Fruit fly (Drosophila melanogaster) whole organism, pupa: ENCODE data around the gene CG3529.

ENCODE experiments used
- CG13204 ChIP-seq: fragments of 200-800 bp; sonication (Bioruptor generic); optimal IDR thresholded peaks from 2 replicates; lab custom pipeline; 2018; ENCODE audit warnings: missing biosample characterization, mild to moderate bottlenecking, missing genetic modification characterization, moderate library complexity
- CG17806 ChIP-seq: fragments of 200-800 bp; sonication (Bioruptor generic); optimal IDR thresholded peaks from 2 replicates; lab custom pipeline; 2018; ENCODE audit warnings: missing biosample characterization, mild to moderate bottlenecking, missing genetic modification characterization, moderate library complexity
- CG8301 ChIP-seq: fragments of 200-800 bp; sonication (Bioruptor generic); optimal IDR thresholded peaks from 2 replicates; lab custom pipeline; 2018; ENCODE audit warnings: missing biosample characterization, mild to moderate bottlenecking, missing genetic modification characterization
- Ets98B ChIP-seq: fragments of 200-800 bp; sonication (Bioruptor generic); IDR thresholded peaks from 2 replicates; pipeline ENCODE4 v1.3.6; 2022; ENCODE audit warnings: missing biosample characterization, missing genetic modification characterization
- gl ChIP-seq: fragments of 200-800 bp; sonication (Bioruptor generic); optimal IDR thresholded peaks from 2 replicates; lab custom pipeline; 2018; ENCODE audit warnings: missing biosample characterization, mild to moderate bottlenecking, missing genetic modification characterization

DNA sequence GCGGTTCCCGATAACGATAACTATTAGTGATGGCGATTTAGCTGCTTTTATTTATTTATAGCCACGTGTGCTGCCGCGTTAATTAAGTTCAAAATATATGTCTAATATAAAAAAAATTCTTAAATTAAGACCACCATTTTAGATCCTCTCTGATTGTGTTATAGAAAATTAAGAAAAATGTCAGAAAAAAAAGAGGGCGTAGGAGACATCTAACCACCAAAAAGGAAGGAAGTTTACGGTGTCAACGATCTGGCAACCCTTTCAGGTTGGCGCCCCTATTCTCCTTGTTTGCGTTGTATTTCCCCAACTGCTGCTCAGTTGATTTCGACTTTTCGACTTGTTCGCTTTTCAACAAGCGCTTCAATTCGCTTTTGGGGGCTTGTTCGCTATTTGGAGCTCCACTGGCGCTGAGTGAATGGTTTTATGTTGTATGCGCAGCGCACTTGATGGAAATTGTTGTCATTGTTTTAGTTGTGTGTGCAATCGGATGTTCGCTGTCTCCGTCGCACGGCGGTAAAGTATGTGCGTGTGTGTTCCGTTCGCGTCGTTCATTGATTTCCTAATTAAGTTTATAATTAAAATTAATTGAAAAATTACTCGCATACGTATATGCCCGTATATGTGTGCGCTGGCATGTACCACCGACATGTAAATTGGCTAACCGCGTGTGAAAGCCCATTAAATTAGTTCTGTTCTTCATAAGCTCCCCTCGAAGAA, 14.3 kb downstream of the CG3529 start, which contains the start of the genes CG3434 and CG44838:
- TF ChIP-seq CG8301 (peak; percentile 50), CG17806 (tag; lab: Kevin White, UChicago) (peak; percentile 57), CG13204 (GFP tag; lab: Kevin White, UChicago) (peak; percentile 37), gl (tag; lab: Kevin White, UChicago) (no peak), Ets98B (GFP tag; lab: Robert Waterston, UW) (peak; percentile 47)
